Fruit fly (Drosophila melanogaster) whole organism, embryonic: ENCODE measurements around the gene snk.
A peak's percentile ranks its signal among the peaks of the same experiment; 100 is the strongest.

Source experiments
- Adf1 ChIP-seq: fragments of 200-800 bp; sonication (Bioruptor generic); IDR thresholded peaks from 2 replicates; pipeline ENCODE4 v1.3.6; 2022; ENCODE audit warnings: missing biosample characterization, missing genetic modification characterization
- B-H2 ChIP-seq: fragments of 200-800 bp; sonication (Bioruptor generic); optimal IDR thresholded peaks from 2 replicates; lab custom pipeline; 2018; ENCODE audit warnings: missing biosample characterization, mild to moderate bottlenecking, missing genetic modification characterization
- Bdp1 ChIP-seq: fragments of 200-800 bp; sonication (Bioruptor generic); optimal IDR thresholded peaks from 3 replicates; lab custom pipeline; 2016; ENCODE audit warnings: missing biosample characterization, missing genetic modification characterization
- Bgb ChIP-seq: fragments of 200-800 bp; sonication (Bioruptor generic); IDR thresholded peaks from 2 replicates; pipeline ENCODE4 v1.3.6; 2022; ENCODE audit warnings: missing biosample characterization, missing genetic modification characterization; ENCODE audit not compliant: partially characterized antibody
- Blimp-1 ChIP-seq: fragments of 200-800 bp; sonication (Bioruptor generic); optimal IDR thresholded peaks from 3 replicates; lab custom pipeline; 2018; ENCODE audit warnings: missing biosample characterization, missing genetic modification characterization, mild to moderate bottlenecking, moderate library complexity, missing genetic modification reagents
- CG10274 ChIP-seq: fragments of 200-800 bp; sonication (Bioruptor generic); optimal IDR thresholded peaks from 3 replicates; lab custom pipeline; 2017; ENCODE audit warnings: missing biosample characterization, mild to moderate bottlenecking, missing genetic modification characterization
- CG10462 ChIP-seq: fragments of 200-800 bp; sonication (Bioruptor generic); optimal IDR thresholded peaks from 2 replicates; lab custom pipeline; 2016; ENCODE audit warnings: missing biosample characterization, missing genetic modification characterization
- CG10543 ChIP-seq: fragments of 200-800 bp; sonication (Bioruptor generic); optimal IDR thresholded peaks from 3 replicates; lab custom pipeline; 2017; ENCODE audit warnings: missing biosample characterization, mild to moderate bottlenecking, missing genetic modification characterization, moderate library complexity
- CG11093 ChIP-seq: fragments of 200-800 bp; sonication (Bioruptor generic); IDR thresholded peaks from 3 replicates; pipeline ENCODE4 v1.3.6; 2022; ENCODE audit warnings: missing biosample characterization, missing genetic modification characterization
- CG11247 ChIP-seq: fragments of 200-800 bp; sonication (Bioruptor generic); IDR thresholded peaks from 2 replicates; pipeline ENCODE4 v1.3.6; 2022; ENCODE audit warnings: missing biosample characterization, missing genetic modification characterization
- CG11695 ChIP-seq: fragments of 200-800 bp; sonication (Bioruptor generic); IDR thresholded peaks from 3 replicates; pipeline ENCODE4 v1.3.6; 2022; ENCODE audit warnings: missing biosample characterization, missing genetic modification characterization
- CG14667 ChIP-seq: fragments of 200-800 bp; sonication (Bioruptor generic); IDR thresholded peaks from 2 replicates; pipeline ENCODE4 v1.3.6; 2022; ENCODE audit warnings: missing biosample characterization, missing genetic modification characterization
- CG15011 ChIP-seq: fragments of 200-800 bp; sonication (Bioruptor generic); optimal IDR thresholded peaks from 3 replicates; lab custom pipeline; 2018; ENCODE audit warnings: missing biosample characterization, mild to moderate bottlenecking, missing genetic modification characterization
- CG17186 ChIP-seq: fragments of 200-800 bp; sonication (Bioruptor generic); optimal IDR thresholded peaks from 3 replicates; lab custom pipeline; 2017; ENCODE audit warnings: missing biosample characterization, missing genetic modification reagents, missing genetic modification characterization
- CG18599 ChIP-seq: fragments of 200-800 bp; sonication (Bioruptor generic); optimal IDR thresholded peaks from 3 replicates; lab custom pipeline; 2017; ENCODE audit warnings: missing biosample characterization, missing genetic modification characterization, mild to moderate bottlenecking, moderate library complexity, missing genetic modification reagents
- CG34224 ChIP-seq: fragments of 200-800 bp; sonication (Bioruptor generic); IDR thresholded peaks from 3 replicates; pipeline ENCODE4 v1.3.6; 2022; ENCODE audit warnings: missing biosample characterization, missing genetic modification characterization; ENCODE audit not compliant: partially characterized antibody
- CG34376 ChIP-seq: fragments of 200-800 bp; sonication (Bioruptor generic); optimal IDR thresholded peaks from 2 replicates; lab custom pipeline; 2018; ENCODE audit warnings: missing biosample characterization, mild to moderate bottlenecking, missing genetic modification characterization
- CG34422 ChIP-seq: fragments of 200-800 bp; sonication (Bioruptor generic); IDR thresholded peaks from 3 replicates; pipeline ENCODE4 v1.3.6; 2022; ENCODE audit warnings: missing biosample characterization, missing genetic modification characterization
- CG6175 ChIP-seq: fragments of 200-800 bp; sonication (Bioruptor generic); IDR thresholded peaks from 3 replicates; pipeline ENCODE4 v1.3.6; 2022; ENCODE audit warnings: missing biosample characterization, missing genetic modification characterization
- CG6254 ChIP-seq: fragments of 200-800 bp; sonication (Bioruptor generic); optimal IDR thresholded peaks from 3 replicates; lab custom pipeline; 2017; ENCODE audit warnings: mild to moderate bottlenecking, missing biosample characterization, missing genetic modification reagents, missing genetic modification characterization
- CG6683 ChIP-seq: fragments of 200-800 bp; sonication (Bioruptor generic); optimal IDR thresholded peaks from 2 replicates; lab custom pipeline; 2017; ENCODE audit warnings: missing biosample characterization, mild to moderate bottlenecking, missing genetic modification characterization, missing genetic modification reagents
- CG6854 ChIP-seq: fragments of 200-800 bp; sonication (Bioruptor generic); optimal IDR thresholded peaks from 3 replicates; lab custom pipeline; 2017; ENCODE audit warnings: missing biosample characterization, mild to moderate bottlenecking, missing genetic modification characterization
- CG7987 ChIP-seq: fragments of 200-800 bp; sonication (Bioruptor generic); optimal IDR thresholded peaks from 2 replicates; lab custom pipeline; 2018; ENCODE audit warnings: missing biosample characterization, mild to moderate bottlenecking, missing genetic modification characterization, moderate library complexity
- CG8478 ChIP-seq: fragments of >200 bp; optimal IDR thresholded peaks from 2 replicates; lab custom pipeline; 2018
- CG9727 ChIP-seq: fragments of 200-800 bp; sonication (Bioruptor generic); optimal IDR thresholded peaks from 3 replicates; lab custom pipeline; 2017; ENCODE audit warnings: missing biosample characterization, mild to moderate bottlenecking, missing genetic modification characterization
- CG9932 ChIP-seq: fragments of 200-800 bp; sonication (Bioruptor generic); IDR thresholded peaks from 2 replicates; pipeline ENCODE4 v1.3.6; 2022; ENCODE audit warnings: missing biosample characterization, missing genetic modification characterization
- CTCF ChIP-seq: fragments of 200-800 bp; sonication (Bioruptor generic); optimal IDR thresholded peaks from 2 replicates; lab custom pipeline; 2017; ENCODE audit warnings: missing biosample characterization, mild to moderate bottlenecking, missing genetic modification characterization, moderate library complexity
- CkIIα-i1 ChIP-seq: fragments of 200-800 bp; sonication (Bioruptor generic); IDR thresholded peaks from 2 replicates; pipeline ENCODE4 v1.3.6; 2022; ENCODE audit warnings: missing biosample characterization, missing genetic modification characterization
- Dbx ChIP-seq: fragments of 200-800 bp; sonication (Bioruptor generic); IDR thresholded peaks from 3 replicates; pipeline ENCODE4 v1.3.6; 2022; ENCODE audit warnings: missing biosample characterization, missing genetic modification characterization
- Dek ChIP-seq: fragments of 200-800 bp; sonication (Bioruptor generic); optimal IDR thresholded peaks from 3 replicates; lab custom pipeline; 2019; ENCODE audit warnings: missing biosample characterization, mild to moderate bottlenecking, missing genetic modification characterization, moderate library complexity
- amos ChIP-seq: fragments of 200-800 bp; sonication (Bioruptor generic); IDR thresholded peaks from 2 replicates; pipeline ENCODE4 v1.3.6; 2022; ENCODE audit warnings: missing biosample characterization, missing genetic modification characterization; ENCODE audit not compliant: partially characterized antibody
- bbx ChIP-seq: fragments of 200-800 bp; sonication (Bioruptor generic); IDR thresholded peaks from 2 replicates; pipeline ENCODE4 v1.3.6; 2022; ENCODE audit warnings: missing biosample characterization, missing genetic modification characterization; ENCODE audit not compliant: partially characterized antibody
- bcd ChIP-seq: fragments of 200-800 bp; sonication (Bioruptor generic); optimal IDR thresholded peaks from 2 replicates; lab custom pipeline; 2017; ENCODE audit warnings: missing biosample characterization, mild to moderate bottlenecking, missing genetic modification characterization
- cg ChIP-seq: fragments of 200-800 bp; sonication (Bioruptor generic); optimal IDR thresholded peaks from 3 replicates; lab custom pipeline; 2019; ENCODE audit warnings: missing biosample characterization, mild to moderate bottlenecking, missing genetic modification characterization, moderate library complexity
- eyg ChIP-seq: fragments of 200-800 bp; sonication (Bioruptor generic); optimal IDR thresholded peaks from 3 replicates; lab custom pipeline; 2016; ENCODE audit warnings: missing biosample characterization, missing genetic modification characterization
- kay ChIP-seq: fragments of 200-800 bp; sonication (Bioruptor generic); optimal IDR thresholded peaks from 2 replicates; lab custom pipeline; 2016; ENCODE audit warnings: missing biosample characterization, missing genetic modification characterization
- lab ChIP-seq: fragments of 200-800 bp; sonication (Bioruptor generic); optimal IDR thresholded peaks from 3 replicates; lab custom pipeline; 2017; ENCODE audit warnings: missing biosample characterization, missing genetic modification characterization, mild to moderate bottlenecking, moderate library complexity, missing genetic modification reagents
- mam ChIP-seq: fragments of 200-800 bp; sonication (Bioruptor generic); optimal IDR thresholded peaks from 3 replicates; lab custom pipeline; 2016; ENCODE audit warnings: missing biosample characterization, missing genetic modification characterization
- mirr ChIP-seq: fragments of 200-800 bp; sonication (Bioruptor generic); optimal IDR thresholded peaks from 3 replicates; lab custom pipeline; 2018; ENCODE audit warnings: missing biosample characterization, mild to moderate bottlenecking, missing genetic modification characterization
- odd ChIP-seq: fragments of 200-800 bp; sonication (Bioruptor generic); optimal IDR thresholded peaks from 2 replicates; lab custom pipeline; 2017; ENCODE audit warnings: missing biosample characterization, mild to moderate bottlenecking, missing genetic modification characterization
- otp ChIP-seq: fragments of 200-800 bp; sonication (Bioruptor generic); IDR thresholded peaks from 3 replicates; pipeline ENCODE4, ENCODE4 v1.3.6; 2022; ENCODE audit warnings: missing biosample characterization, missing genetic modification characterization
- pho ChIP-seq: fragments of 200-800 bp; sonication (Bioruptor generic); optimal IDR thresholded peaks from 2 replicates; lab custom pipeline; 2016; ENCODE audit warnings: missing biosample characterization, missing genetic modification characterization
- pita ChIP-seq: fragments of 200-800 bp; sonication (Bioruptor generic); optimal IDR thresholded peaks from 2 replicates; lab custom pipeline; 2017; ENCODE audit warnings: missing biosample characterization, mild to moderate bottlenecking, missing genetic modification characterization
- ranshi ChIP-seq: fragments of 200-800 bp; sonication (Bioruptor generic); IDR thresholded peaks from 2 replicates; pipeline ENCODE4 v1.3.6; 2022; ENCODE audit warnings: missing biosample characterization, missing genetic modification characterization
- salm ChIP-seq: fragments of 200-800 bp; sonication (Bioruptor generic); optimal IDR thresholded peaks from 2 replicates; lab custom pipeline; 2018; ENCODE audit warnings: missing biosample characterization, mild to moderate bottlenecking, missing genetic modification characterization
- sim ChIP-seq: fragments of 200-800 bp; sonication (Bioruptor generic); IDR thresholded peaks from 2 replicates; pipeline ENCODE4 v1.3.6; 2022; ENCODE audit warnings: missing biosample characterization, missing genetic modification characterization
- sna ChIP-seq: fragments of 200-800 bp; sonication (Bioruptor generic); IDR thresholded peaks from 2 replicates; pipeline ENCODE4 v1.3.6; 2022; ENCODE audit warnings: missing biosample characterization, missing genetic modification characterization; ENCODE audit not compliant: partially characterized antibody
- sug ChIP-seq: fragments of 200-800 bp; optimal IDR thresholded peaks from 2 replicates; lab custom pipeline; 2019; ENCODE audit warnings: missing biosample characterization, mild to moderate bottlenecking, missing genetic modification characterization, moderate library complexity
- tap ChIP-seq: fragments of 200-800 bp; optimal IDR thresholded peaks from 3 replicates; lab custom pipeline; 2019; ENCODE audit warnings: missing biosample characterization, mild to moderate bottlenecking, missing genetic modification characterization, moderate library complexity

The snk gene

dm6 chr3R:13051298-13051723 lies 8.7 kb upstream of the snk start, which contains the start of gene CG7966 (continued):
- TF ChIP-seq CG17186 (GFP tag; lab: Kevin White, UChicago) (no peak), B-H2 (GFP tag; lab: Kevin White, UChicago) (peak; percentile 42), Bgb (GFP tag; lab: Robert Waterston, UW) (peak; percentile 38; the same call in 1 of the 2 replicates), sim (0 out of 2 replicates have a peak, but pooled peaks have one; percentile 33), mam (no peak), CG14667 (GFP tag; lab: Robert Waterston, UW) (no peak), Bdp1 (GFP tag; lab: Kevin White, UChicago) (no peak), CG11247 (GFP tag; lab: Robert Waterston, UW) (no peak), CG10274 (GFP tag; lab: Kevin White, UChicago) (no peak), CG9727 (GFP tag; lab: Kevin White, UChicago) (peak; percentile 6), CG9932 (no peak), bcd (GFP tag; lab: Kevin White, UChicago) (no peak), CTCF (GFP tag; lab: Kevin White, UChicago) (peak; percentile 1), pita (GFP tag; lab: Kevin White, UChicago) (no peak), CG11093 (GFP tag; lab: Robert Waterston, UW) (no peak), bbx (GFP tag; lab: Robert Waterston, UW) (peak; percentile 37; the same call in 1 of the 2 replicates), Blimp-1 (no peak), kay (GFP tag; lab: Kevin White, UChicago) (peak; percentile 44), CkIIα-i1 (GFP tag; lab: Robert Waterston, UW) (no peak), eyg (GFP tag; lab: Kevin White, UChicago) (peak; percentile 90), CG7987 (GFP tag; lab: Kevin White, UChicago) (peak; percentile 52), ranshi (GFP tag; lab: Robert Waterston, UW) (peak; percentile 25; the same call in 1 of the 2 replicates), lab (GFP tag; lab: Kevin White, UChicago) (peak; percentile 59), CG8478 (lab: Kevin White, UChicago) (no peak), CG34376 (GFP tag; lab: Kevin White, UChicago) (peak; percentile 49), CG18599 (no peak), CG6175 (no peak), CG10462 (GFP tag; lab: Kevin White, UChicago) (no peak), CG15011 (GFP tag; lab: Kevin White, UChicago) (no peak), CG34224 (GFP tag; lab: Robert Waterston, UW) (peak; percentile 14; the same call in 2 of the 3 replicates), pho (GFP tag; lab: Kevin White, UChicago) (peak; percentile 15), CG34422 (peak; percentile 47; the same call in 1 of the 3 replicates), odd (GFP tag; lab: Kevin White, UChicago) (peak; percentile 2), otp (GFP tag; lab: Robert Waterston, UW) (0 out of 3 replicates have a peak, but pooled peaks have one; percentile 41), sna (GFP tag; lab: Robert Waterston, UW) (no peak), mirr (peak; percentile 85), CG6854 (GFP tag; lab: Kevin White, UChicago) (peak; percentile 32), tap (tag; lab: Kevin White, UChicago) (peak; percentile 33), sug (tag; lab: Kevin White, UChicago) (peak; percentile 28), CG6683 (GFP tag; lab: Kevin White, UChicago) (no peak), amos (peak; percentile 26; the same call in 1 of the 2 replicates), CG10543 (GFP tag; lab: Kevin White, UChicago) (peak; percentile 5), CG11695 (peak; percentile 76), CG6254 (GFP tag; lab: Kevin White, UChicago) (peak; percentile 36), Dbx (GFP tag; lab: Robert Waterston, UW) (0 out of 3 replicates have a peak, but pooled peaks have one; percentile 56), Adf1 (GFP tag; lab: Robert Waterston, UW) (peak; percentile 26; the same call in 1 of the 2 replicates), salm (tag; lab: Kevin White, UChicago) (peak; percentile 10), cg (GFP tag; lab: Kevin White, UChicago) (peak; percentile 24), Dek (tag; lab: Kevin White, UChicago) (peak; percentile 46)
